Worm (Caenorhabditis elegans) whole organism, midembryonic: ENCODE data around the gene F40H3.3.

ENCODE experiments used
- T22C8.4 ChIP-seq: fragments of 200-800 bp; sonication (Bioruptor generic); IDR thresholded peaks from 2 replicates; pipeline ENCODE4 v1.3.6; 2022; ENCODE audit warnings: missing genetic modification characterization, missing compliant biosample characterization
- cog-1 ChIP-seq: sonication (generic microtip); optimal IDR thresholded peaks from 2 replicates; lab custom pipeline; 2016; ENCODE audit warnings: missing genetic modification characterization, missing compliant biosample characterization
- klf-2 ChIP-seq: fragments of 200-800 bp; sonication (Bioruptor generic); conservative IDR thresholded peaks from 2 replicates; pipeline ENCODE4 v1.3.6; 2022; ENCODE audit warnings: missing genetic modification reagents, missing genetic modification characterization, missing compliant biosample characterization
- tab-1 ChIP-seq: fragments of 200-800 bp; sonication (Bioruptor generic); IDR thresholded peaks from 2 replicates; pipeline ENCODE4 v1.3.6; 2022; ENCODE audit warnings: missing genetic modification characterization, missing compliant biosample characterization
- ztf-29 ChIP-seq: fragments of 200-800 bp; sonication (Bioruptor generic); IDR thresholded peaks from 2 replicates; pipeline ENCODE4 v1.3.6; 2022; ENCODE audit warnings: missing genetic modification reagents, missing genetic modification characterization, missing compliant biosample characterization

DNA sequence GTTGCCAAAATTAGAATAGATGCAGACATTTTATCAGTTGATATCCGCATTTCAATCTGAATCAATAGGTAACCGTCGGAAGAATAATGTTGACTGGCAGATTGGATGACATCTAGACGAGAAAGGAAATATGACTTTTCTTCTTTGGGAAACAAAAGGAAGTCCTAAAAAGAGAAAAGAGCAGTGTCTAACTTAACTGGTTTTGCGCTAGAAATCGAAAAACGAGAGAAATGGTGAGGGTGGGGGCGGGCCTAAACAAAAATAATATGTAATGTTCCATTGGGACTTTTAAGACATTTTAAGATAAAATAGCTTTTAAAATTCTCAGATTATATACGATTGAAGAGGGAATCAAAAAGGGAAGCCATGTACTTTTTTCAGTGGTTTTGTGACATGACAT, 10.3 kb upstream of the F40H3.3 start, which contains the start of gene exp-1:
- TF ChIP-seq tab-1 (GFP tag; lab: Robert Waterston, UW) (no peak), ztf-29 (GFP tag; lab: Robert Waterston, UW) (no peak), klf-2 (GFP tag; lab: Robert Waterston, UW) (no peak), cog-1 (tag; lab: Kevin White, UChicago) (no peak), T22C8.4 (no peak)
